Worm (Caenorhabditis elegans) whole organism, L4 larva: Measurements from ENCODE around the gene F39F10.2.

Experiments
- D1046.2 ChIP-seq: fragments of 200-800 bp; sonication (Bioruptor generic); IDR thresholded peaks from 2 replicates; pipeline ENCODE4 v1.3.6; 2022; ENCODE audit warnings: missing genetic modification characterization, missing compliant biosample characterization
- F37D6.2 ChIP-seq: sonication (generic microtip); optimal IDR thresholded peaks from 2 replicates; lab custom pipeline; 2016; ENCODE audit warnings: mild to moderate bottlenecking, missing genetic modification characterization, missing compliant biosample characterization
- F44E2.7 ChIP-seq: fragments of 200-800 bp; sonication (Bioruptor generic); IDR thresholded peaks from 2 replicates; pipeline ENCODE4 v2.1.2; 2022; ENCODE audit warnings: missing genetic modification characterization, missing compliant biosample characterization
- T20F7.1 ChIP-seq: fragments of 200-800 bp; sonication (Bioruptor generic); optimal IDR thresholded peaks from 2 replicates; lab custom pipeline; 2018; ENCODE audit warnings: mild to moderate bottlenecking, missing genetic modification characterization, missing compliant biosample characterization
- T26A8.4 ChIP-seq: fragments of 200-800 bp; sonication (Bioruptor generic); IDR thresholded peaks from 2 replicates; pipeline ENCODE4 v1.3.6; 2022; ENCODE audit warnings: missing genetic modification characterization, missing compliant biosample characterization
- Y105C5A.15 ChIP-seq: fragments of 200-800 bp; sonication (Bioruptor generic); IDR thresholded peaks from 2 replicates; pipeline ENCODE4 v1.3.6; 2022; ENCODE audit warnings: missing genetic modification characterization, missing compliant biosample characterization
- Y48G9A.11 ChIP-seq: fragments of 200-800 bp; sonication (Bioruptor generic); IDR thresholded peaks from 2 replicates; pipeline ENCODE4 v1.3.6; 2022; ENCODE audit warnings: missing genetic modification reagents, missing genetic modification characterization, missing compliant biosample characterization
- Y5F2A.4 ChIP-seq: fragments of 200-800 bp; sonication (Bioruptor generic); optimal IDR thresholded peaks from 2 replicates; lab custom pipeline; 2018; ENCODE audit warnings: mild to moderate bottlenecking, missing genetic modification characterization, missing compliant biosample characterization
- Y75B8A.6 ChIP-seq: fragments of 200-800 bp; sonication (Bioruptor generic); IDR thresholded peaks from 2 replicates; pipeline ENCODE4 v1.3.6; 2022; ENCODE audit warnings: missing genetic modification reagents, missing genetic modification characterization, missing compliant biosample characterization
- arid-1 ChIP-seq: fragments of 200-800 bp; sonication (Bioruptor generic); conservative IDR thresholded peaks from 2 replicates; pipeline ENCODE4 v1.3.6; 2022; ENCODE audit warnings: missing genetic modification reagents, missing genetic modification characterization, missing compliant biosample characterization
- ceh-20 ChIP-seq: fragments of 200-800 bp; sonication (Bioruptor generic); IDR thresholded peaks from 2 replicates; pipeline ENCODE4 v1.3.6; 2022; ENCODE audit warnings: missing genetic modification reagents, missing genetic modification characterization, missing compliant biosample characterization
- ceh-32 ChIP-seq: sonication (generic microtip); optimal IDR thresholded peaks from 2 replicates; lab custom pipeline; 2016; ENCODE audit warnings: mild to moderate bottlenecking, missing genetic modification characterization, missing compliant biosample characterization; ENCODE audit not compliant: poor library complexity
- ceh-62 ChIP-seq: sonication (generic microtip); optimal IDR thresholded peaks from 2 replicates; lab custom pipeline; 2017; ENCODE audit warnings: missing biosample characterization, missing genetic modification characterization
- ceh-82 ChIP-seq: sonication (generic microtip); optimal IDR thresholded peaks from 2 replicates; lab custom pipeline; 2017; ENCODE audit warnings: missing biosample characterization, missing genetic modification characterization
- ces-1 ChIP-seq: fragments of 150-350 bp; sonication (generic microtip); optimal IDR thresholded peaks from 4 replicates; lab custom pipeline; 2014; ENCODE audit warnings: missing biosample characterization, missing genetic modification reagents, missing genetic modification characterization
- cey-2 ChIP-seq: sonication (generic microtip); optimal IDR thresholded peaks from 3 replicates; lab custom pipeline; 2017; ENCODE audit warnings: missing genetic modification characterization, mild to moderate bottlenecking, missing compliant biosample characterization, antibody characterized with exemption, borderline replicate concordance; ENCODE audit not compliant: insufficient read depth
- ctbp-1 ChIP-seq: fragments of 200-800 bp; sonication (Bioruptor generic); IDR thresholded peaks from 2 replicates; pipeline ENCODE4 v1.3.6; 2022; ENCODE audit warnings: missing genetic modification reagents, missing genetic modification characterization, missing compliant biosample characterization
- daf-8 ChIP-seq: fragments of 200-800 bp; sonication (Bioruptor generic); IDR thresholded peaks from 2 replicates; pipeline ENCODE4 v1.3.6; 2022; ENCODE audit warnings: missing genetic modification characterization, missing compliant biosample characterization
- dmd-6 ChIP-seq: fragments of 200-800 bp; sonication (Bioruptor generic); IDR thresholded peaks from 2 replicates; pipeline ENCODE4 v1.3.6; 2022; ENCODE audit warnings: missing genetic modification reagents, missing genetic modification characterization, missing compliant biosample characterization
- dmd-8 ChIP-seq: fragments of 200-800 bp; sonication (Bioruptor generic); IDR thresholded peaks from 2 replicates; pipeline ENCODE4 v1.3.6; 2022; ENCODE audit warnings: missing genetic modification characterization, missing compliant biosample characterization
- dmd-9 ChIP-seq: fragments of 200-800 bp; sonication (Bioruptor generic); IDR thresholded peaks from 2 replicates; pipeline ENCODE4 v1.3.6; 2022; ENCODE audit warnings: missing genetic modification reagents, missing genetic modification characterization, missing compliant biosample characterization
- egl-43 ChIP-seq: fragments of 200-800 bp; sonication (Bioruptor generic); IDR thresholded peaks from 2 replicates; pipeline ENCODE4 v1.3.6; 2022; ENCODE audit warnings: missing genetic modification reagents, missing genetic modification characterization, missing compliant biosample characterization
- hlh-30 ChIP-seq: sonication (generic microtip); optimal IDR thresholded peaks from 2 replicates; lab custom pipeline; 2017; ENCODE audit warnings: antibody characterized with exemption, mild to moderate bottlenecking, missing genetic modification characterization, missing compliant biosample characterization; ENCODE audit not compliant: insufficient read depth
- hmg-1.1 ChIP-seq: fragments of 200-800 bp; sonication (Bioruptor generic); IDR thresholded peaks from 2 replicates; pipeline ENCODE4 v1.3.6; 2022; ENCODE audit warnings: missing genetic modification reagents, missing genetic modification characterization, missing compliant biosample characterization
- lin-1 ChIP-seq: fragments of 200-800 bp; sonication (Bioruptor generic); IDR thresholded peaks from 2 replicates; pipeline ENCODE4 v1.3.6; 2022; ENCODE audit warnings: missing genetic modification reagents, missing genetic modification characterization, missing compliant biosample characterization
- lin-38 ChIP-seq: fragments of 200-800 bp; sonication (Bioruptor generic); IDR thresholded peaks from 2 replicates; pipeline ENCODE4 v1.3.6; 2022; ENCODE audit warnings: missing genetic modification reagents, missing genetic modification characterization, missing compliant biosample characterization
- lsy-2 ChIP-seq, 2 experiments: fragments of 150-350 bp in 1 of 2; sonication (generic microtip) in 1 of 2; optimal IDR thresholded peaks; 2 replicates each; lab custom pipeline; 2014 to 2017; ENCODE audit warnings: missing biosample characterization in 2 of 2, missing genetic modification characterization in 2 of 2
- madf-5 ChIP-seq, 2 experiments: fragments of 200-800 bp; sonication (Bioruptor generic); IDR thresholded peaks; 2 replicates each; pipeline ENCODE4 v1.3.6; 2022; ENCODE audit warnings: missing compliant biosample characterization in 2 of 2, missing genetic modification characterization in 2 of 2
- mdt-29 ChIP-seq: fragments of 200-800 bp; sonication (Bioruptor generic); IDR thresholded peaks from 2 replicates; pipeline ENCODE4 v1.3.6; 2022; ENCODE audit warnings: missing genetic modification reagents, missing genetic modification characterization, missing compliant biosample characterization
- mxl-3 ChIP-seq: fragments of 200-800 bp; sonication (Bioruptor generic); optimal IDR thresholded peaks from 2 replicates; lab custom pipeline; 2018; ENCODE audit warnings: mild to moderate bottlenecking, missing genetic modification characterization, missing compliant biosample characterization
- nhr-111 ChIP-seq: fragments of 200-800 bp; sonication (Bioruptor generic); optimal IDR thresholded peaks from 2 replicates; lab custom pipeline; 2018; ENCODE audit warnings: mild to moderate bottlenecking, missing genetic modification characterization, missing compliant biosample characterization
- nhr-41 ChIP-seq: fragments of 200-800 bp; sonication (Bioruptor generic); IDR thresholded peaks from 2 replicates; pipeline ENCODE4 v1.3.6; 2022; ENCODE audit warnings: missing genetic modification reagents, missing genetic modification characterization, missing compliant biosample characterization
- nhr-42 ChIP-seq: fragments of 200-800 bp; sonication (Bioruptor generic); IDR thresholded peaks from 2 replicates; pipeline ENCODE4 v1.3.6; 2022; ENCODE audit warnings: missing genetic modification characterization, missing compliant biosample characterization
- nhr-77 ChIP-seq: fragments of 150-350 bp; optimal IDR thresholded peaks from 2 replicates; lab custom pipeline; 2014; ENCODE audit warnings: missing biosample characterization, missing genetic modification characterization
- php-3 ChIP-seq: fragments of 200-800 bp; sonication (Bioruptor generic); IDR thresholded peaks from 2 replicates; pipeline ENCODE4 v1.3.6; 2022; ENCODE audit warnings: missing genetic modification reagents, missing genetic modification characterization, missing compliant biosample characterization
- pqm-1 ChIP-seq: sonication (generic microtip); optimal IDR thresholded peaks from 2 replicates; lab custom pipeline; 2017; ENCODE audit warnings: missing biosample characterization, missing genetic modification characterization
- rbr-2 ChIP-seq: sonication (generic microtip); optimal IDR thresholded peaks from 2 replicates; lab custom pipeline; 2016; ENCODE audit warnings: missing genotype, missing genetic modification characterization, missing compliant biosample characterization
- saeg-2 ChIP-seq: fragments of 200-800 bp; sonication (Bioruptor generic); IDR thresholded peaks from 2 replicates; pipeline ENCODE4 v1.3.6; 2022; ENCODE audit warnings: missing genetic modification reagents, missing genetic modification characterization, missing compliant biosample characterization
- snpc-1.2 ChIP-seq: fragments of 200-800 bp; sonication (Bioruptor generic); IDR thresholded peaks from 2 replicates; pipeline ENCODE4 v1.3.6; 2022; ENCODE audit warnings: missing genetic modification reagents, missing genetic modification characterization, missing compliant biosample characterization
- spr-1 ChIP-seq: sonication (generic microtip); optimal IDR thresholded peaks from 2 replicates; lab custom pipeline; 2016; ENCODE audit warnings: mild to moderate bottlenecking, missing genetic modification characterization, missing compliant biosample characterization
- spr-3 ChIP-seq: fragments of 200-800 bp; sonication (Bioruptor generic); optimal IDR thresholded peaks from 2 replicates; lab custom pipeline; 2018; ENCODE audit warnings: mild to moderate bottlenecking, missing genetic modification characterization, missing compliant biosample characterization
- tag-97 ChIP-seq: fragments of 200-800 bp; sonication (Bioruptor generic); IDR thresholded peaks from 2 replicates; pipeline ENCODE4 v1.3.6; 2022; ENCODE audit warnings: missing genetic modification characterization, missing compliant biosample characterization
- tra-1 ChIP-seq: fragments of 200-800 bp; sonication (Bioruptor generic); IDR thresholded peaks from 2 replicates; pipeline ENCODE4 v1.3.6; 2022; ENCODE audit warnings: missing genetic modification reagents, missing genetic modification characterization, missing compliant biosample characterization
- unc-39 ChIP-seq: sonication (generic microtip); optimal IDR thresholded peaks from 2 replicates; lab custom pipeline; 2017; ENCODE audit warnings: missing biosample characterization, missing genetic modification characterization
- vab-7 ChIP-seq: fragments of 200-800 bp; sonication (Bioruptor generic); IDR thresholded peaks from 2 replicates; pipeline ENCODE4 v1.3.6; 2022; ENCODE audit warnings: missing genetic modification reagents, missing genetic modification characterization, missing compliant biosample characterization
- zfp-3 ChIP-seq: fragments of 200-800 bp; sonication (Bioruptor generic); conservative IDR thresholded peaks from 2 replicates; pipeline ENCODE4 v1.3.6; 2022; ENCODE audit warnings: missing genetic modification reagents, missing genetic modification characterization, missing compliant biosample characterization
- zip-11 ChIP-seq: fragments of 200-800 bp; sonication (Bioruptor generic); IDR thresholded peaks from 2 replicates; pipeline ENCODE4 v1.3.6; 2022; ENCODE audit warnings: missing genetic modification characterization, missing compliant biosample characterization
- zip-2 ChIP-seq: fragments of 150-350 bp; optimal IDR thresholded peaks from 2 replicates; lab custom pipeline; 2014; ENCODE audit warnings: missing biosample characterization, missing genetic modification characterization
- ztf-11 ChIP-seq: fragments of 150-350 bp; optimal IDR thresholded peaks from 2 replicates; lab custom pipeline; 2014; ENCODE audit warnings: missing biosample characterization, missing genetic modification characterization

The F39F10.2 gene

ce11 chrX:16931255-16932023 lies 36.8 kb downstream of the F39F10.2 start (continued):
- TF ChIP-seq T20F7.1 = peak; percentile 44
- TF ChIP-seq Y5F2A.4 = peak; percentile 56
- TF ChIP-seq ztf-11 (tag; lab: Kevin White, UChicago) = no peak
- no peak for TF ChIP-seq zip-11
- TF ChIP-seq unc-39 = no peak
- TF ChIP-seq rbr-2 (tag; lab: Kevin White, UChicago) = no peak
- TF ChIP-seq mdt-29 (GFP tag; lab: Robert Waterston, UW) = peak; percentile 74
- no peak for TF ChIP-seq zip-2
- no peak for TF ChIP-seq hlh-30 (tag; lab: Kevin White, UChicago)
- peak; percentile 96 for TF ChIP-seq zfp-3 (GFP tag; lab: Robert Waterston, UW)
- TF ChIP-seq daf-8 = peak; percentile 62; the same call in 1 of the 2 replicates
- peak; percentile 63 for TF ChIP-seq nhr-77
- no peak for TF ChIP-seq ces-1 (GFP tag; lab: Kevin White, UChicago)
- TF ChIP-seq ceh-82 (tag; lab: Kevin White, UChicago) = no peak
- peak; percentile 70 for TF ChIP-seq arid-1
- peak; percentile 64 for TF ChIP-seq lin-1
- no peak for TF ChIP-seq pqm-1 (tag; lab: Kevin White, UChicago)
- TF ChIP-seq ceh-20 = peak; percentile 70
- peak; percentile 64; the same call in 1 of the 2 replicates for TF ChIP-seq egl-43 (GFP tag; lab: Robert Waterston, UW)
- no peak for TF ChIP-seq ceh-32 (tag; lab: Kevin White, UChicago)
- no peak for TF ChIP-seq spr-3 (GFP tag; lab: Kevin White, UChicago)
- no peak for TF ChIP-seq F37D6.2
- peak; percentile 16 to 44 for TF ChIP-seq lsy-2 (tag; optimal IDR thresholded peaks at IDR 0.05; lab: Kevin White, UChicago)
- TF ChIP-seq spr-1 (tag; lab: Kevin White, UChicago) = no peak
- TF ChIP-seq ceh-62 (tag; lab: Kevin White, UChicago) = no peak
- no peak for TF ChIP-seq cey-2 (tag; lab: Kevin White, UChicago)
- TF ChIP-seq nhr-111 (GFP tag; lab: Kevin White, UChicago) = no peak
- TF ChIP-seq mxl-3 (GFP tag; lab: Kevin White, UChicago) = no peak
- TF ChIP-seq lin-38 (GFP tag; lab: Robert Waterston, UW) = peak; percentile 52

DNA sequence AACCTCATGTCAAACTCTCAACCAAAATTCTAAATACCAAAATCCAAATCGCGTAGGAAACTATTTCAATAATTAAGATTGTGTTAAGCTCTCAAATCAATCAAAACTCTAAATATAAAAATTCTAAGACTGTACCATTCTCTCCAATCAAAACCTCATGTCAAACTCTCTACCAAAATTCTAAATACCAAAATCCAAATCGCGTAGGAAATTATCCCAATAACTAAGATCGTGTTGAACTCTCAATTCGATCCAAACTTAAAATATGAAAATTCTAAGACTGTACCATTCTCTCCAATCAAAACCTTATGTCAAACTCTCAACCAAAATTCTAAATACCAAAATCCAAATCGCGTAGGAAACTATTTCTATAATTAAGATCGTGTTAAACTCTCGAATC lies 37.7 kb downstream of the F39F10.2 start:
- TF ChIP-seq ctbp-1 (GFP tag; lab: Robert Waterston, UW) = peak; percentile 88
- TF ChIP-seq F44E2.7 (GFP tag; lab: Robert Waterston, UW) = 0 out of 2 replicates have a peak, but pooled peaks have one; percentile 3
- peak; percentile 84 to 93 for TF ChIP-seq madf-5 (GFP tag; IDR thresholded peaks at IDR 0.05; lab: Robert Waterston, UW)
- peak; percentile 79 for TF ChIP-seq php-3 (GFP tag; lab: Robert Waterston, UW)
- peak; percentile 62; the same call in 1 of the 2 replicates for TF ChIP-seq saeg-2
- peak; percentile 77 for TF ChIP-seq Y48G9A.11 (GFP tag; lab: Robert Waterston, UW)
- peak; percentile 50; the same call in 1 of the 2 replicates for TF ChIP-seq zip-11
- peak; percentile 80; the same call in 1 of the 2 replicates for TF ChIP-seq tag-97 (GFP tag; lab: Robert Waterston, UW)
- TF ChIP-seq tra-1 (GFP tag; lab: Robert Waterston, UW) = peak; percentile 87
- TF ChIP-seq Y105C5A.15 = peak; percentile 78; the same call in 1 of the 2 replicates
- peak; percentile 75 for TF ChIP-seq nhr-42
- TF ChIP-seq T26A8.4 (GFP tag; lab: Robert Waterston, UW) = peak; percentile 80
- peak; percentile 96 for TF ChIP-seq Y75B8A.6
- peak; percentile 75 for TF ChIP-seq vab-7 (GFP tag; lab: Robert Waterston, UW)
- TF ChIP-seq dmd-8 (GFP tag; lab: Robert Waterston, UW) = peak; percentile 81
- TF ChIP-seq snpc-1.2 = peak; percentile 35
- peak; percentile 73 for TF ChIP-seq nhr-41
- TF ChIP-seq dmd-9 = peak; percentile 70; the same call in 1 of the 2 replicates
- peak; percentile 96 for TF ChIP-seq zfp-3 (GFP tag; lab: Robert Waterston, UW)
- TF ChIP-seq D1046.2 (GFP tag; lab: Robert Waterston, UW) = peak; percentile 80
- TF ChIP-seq mdt-29 (GFP tag; lab: Robert Waterston, UW) = peak; percentile 87
- TF ChIP-seq dmd-6 (GFP tag; lab: Robert Waterston, UW) = peak; percentile 47
- peak; percentile 59; the same call in 1 of the 2 replicates for TF ChIP-seq hmg-1.1 (GFP tag; lab: Robert Waterston, UW)
